Worm (Caenorhabditis elegans) whole organism, L2 larva: Measurements from ENCODE around the gene nhr-207.

ENCODE experiments used
- C34F6.9 ChIP-seq: fragments of 150-350 bp; optimal IDR thresholded peaks from 2 replicates; lab custom pipeline; 2014; ENCODE audit warnings: missing biosample characterization, missing genetic modification characterization
- F13H6.1 ChIP-seq: sonication (generic microtip); optimal IDR thresholded peaks from 2 replicates; lab custom pipeline; 2016; ENCODE audit warnings: missing genetic modification characterization, missing compliant biosample characterization
- R02D3.7 ChIP-seq: fragments of 150-350 bp; optimal IDR thresholded peaks from 2 replicates; lab custom pipeline; 2014; ENCODE audit warnings: missing biosample characterization, missing genetic modification characterization
- Y55F3AM.14 ChIP-seq: fragments of 200-800 bp; sonication (Bioruptor generic); optimal IDR thresholded peaks from 2 replicates; lab custom pipeline; 2018; ENCODE audit warnings: mild to moderate bottlenecking, missing genetic modification characterization, missing compliant biosample characterization
- alr-1 ChIP-seq: fragments of 150-350 bp; optimal IDR thresholded peaks from 2 replicates; lab custom pipeline; 2014; ENCODE audit warnings: missing biosample characterization, missing genetic modification characterization
- aly-2 ChIP-seq: fragments of 150-350 bp; optimal IDR thresholded peaks from 2 replicates; lab custom pipeline; 2014; ENCODE audit warnings: missing biosample characterization, missing genetic modification characterization
- ama-1 ChIP-seq: fragments of 150-350 bp; optimal IDR thresholded peaks from 2 replicates; lab custom pipeline; 2018; ENCODE audit warnings: inconsistent platforms
- crh-2 ChIP-seq: sonication (generic microtip); optimal IDR thresholded peaks from 2 replicates; lab custom pipeline; 2017; ENCODE audit warnings: missing biosample characterization, missing genetic modification characterization
- dmd-4 ChIP-seq: sonication (generic microtip); optimal IDR thresholded peaks from 2 replicates; lab custom pipeline; 2017; ENCODE audit warnings: missing biosample characterization, missing genetic modification characterization
- egl-27 ChIP-seq: sonication (generic microtip); optimal IDR thresholded peaks from 3 replicates; lab custom pipeline; 2017; ENCODE audit warnings: missing biosample characterization, missing genetic modification reagents, missing genetic modification characterization
- elt-1 ChIP-seq: fragments of 150-350 bp; optimal IDR thresholded peaks from 2 replicates; lab custom pipeline; 2014; ENCODE audit warnings: missing biosample characterization, missing genetic modification characterization
- elt-3 ChIP-seq: sonication (generic microtip); optimal IDR thresholded peaks from 2 replicates; lab custom pipeline; 2017; ENCODE audit warnings: missing biosample characterization, missing genetic modification characterization
- fos-1 ChIP-seq: fragments of 150-350 bp; optimal IDR thresholded peaks from 2 replicates; lab custom pipeline; 2014; ENCODE audit warnings: missing biosample characterization, missing genetic modification characterization
- gmeb-1 ChIP-seq: fragments of 150-350 bp; optimal IDR thresholded peaks from 2 replicates; lab custom pipeline; 2014; ENCODE audit warnings: missing biosample characterization, missing genetic modification characterization
- lin-11 ChIP-seq: fragments of 150-350 bp; sonication (generic microtip); optimal IDR thresholded peaks from 2 replicates; lab custom pipeline; 2014; ENCODE audit warnings: missing biosample characterization, missing genetic modification characterization, inconsistent platforms, mixed read lengths
- lin-13 ChIP-seq: fragments of 150-350 bp; optimal IDR thresholded peaks from 2 replicates; lab custom pipeline; 2014; ENCODE audit warnings: missing biosample characterization, missing genetic modification reagents, missing genetic modification characterization
- lin-39 ChIP-seq: fragments of 150-350 bp; optimal IDR thresholded peaks from 2 replicates; lab custom pipeline; 2014; ENCODE audit warnings: missing biosample characterization, missing genetic modification reagents, missing genetic modification characterization
- lsy-2 ChIP-seq, 2 experiments: fragments of 150-350 bp in 1 of 2; sonication (generic microtip) in 1 of 2; optimal IDR thresholded peaks; 2 replicates each; lab custom pipeline; 2014 to 2017; ENCODE audit warnings: missing biosample characterization in 2 of 2, missing genetic modification characterization in 2 of 2
- mab-5 ChIP-seq: fragments of 150-350 bp; optimal IDR thresholded peaks from 2 replicates; lab custom pipeline; 2014; ENCODE audit warnings: missing biosample characterization, missing genetic modification characterization
- mbf-1 ChIP-seq: sonication (generic microtip); optimal IDR thresholded peaks from 2 replicates; lab custom pipeline; 2017; ENCODE audit warnings: missing biosample characterization, missing genetic modification characterization
- mdl-1 ChIP-seq, 2 experiments: fragments of 150-350 bp in 1 of 2; sonication (generic microtip) in 1 of 2; optimal IDR thresholded peaks; 2 replicates each; lab custom pipeline; 2017; ENCODE audit warnings: missing biosample characterization in 2 of 2, missing genetic modification characterization in 2 of 2
- nhr-10 ChIP-seq: sonication (generic microtip); optimal IDR thresholded peaks from 2 replicates; lab custom pipeline; 2017; ENCODE audit warnings: missing biosample characterization, missing genetic modification characterization
- nhr-12 ChIP-seq: fragments of 150-350 bp; optimal IDR thresholded peaks from 2 replicates; lab custom pipeline; 2014; ENCODE audit warnings: missing biosample characterization, missing genetic modification characterization
- nhr-129 ChIP-seq: fragments of 150-350 bp; optimal IDR thresholded peaks from 2 replicates; lab custom pipeline; 2014; ENCODE audit warnings: missing biosample characterization, missing genetic modification characterization
- nhr-237 ChIP-seq: fragments of 150-350 bp; optimal IDR thresholded peaks from 2 replicates; lab custom pipeline; 2014; ENCODE audit warnings: missing biosample characterization, missing genetic modification characterization
- nhr-6 ChIP-seq: fragments of 150-350 bp; optimal IDR thresholded peaks from 2 replicates; lab custom pipeline; 2014; ENCODE audit warnings: missing biosample characterization, missing genetic modification characterization
- nhr-77 ChIP-seq: fragments of 150-350 bp; optimal IDR thresholded peaks from 2 replicates; lab custom pipeline; 2014; ENCODE audit warnings: missing biosample characterization, missing genetic modification characterization
- peb-1 ChIP-seq: fragments of 150-350 bp; optimal IDR thresholded peaks from 2 replicates; lab custom pipeline; 2014; ENCODE audit warnings: missing biosample characterization, missing genetic modification characterization
- sem-4 ChIP-seq: fragments of 150-350 bp; optimal IDR thresholded peaks from 2 replicates; lab custom pipeline; 2014; ENCODE audit warnings: missing biosample characterization, missing genetic modification reagents, missing genetic modification characterization
- sma-3 ChIP-seq: sonication (generic microtip); optimal IDR thresholded peaks from 2 replicates; lab custom pipeline; 2016; ENCODE audit warnings: missing genetic modification reagents, missing genetic modification characterization, missing compliant biosample characterization
- sma-9 ChIP-seq, 2 experiments: fragments of 150-350 bp in 1 of 2; sonication (generic microtip) in 1 of 2; optimal IDR thresholded peaks; 2 replicates each; lab custom pipeline; 2014 to 2016; ENCODE audit warnings: missing genetic modification characterization in 2 of 2, mild to moderate bottlenecking in 1 of 2, missing biosample characterization in 1 of 2, missing compliant biosample characterization in 1 of 2, missing genetic modification reagents in 1 of 2, moderate library complexity in 1 of 2
- unc-39 ChIP-seq: fragments of 150-350 bp; optimal IDR thresholded peaks from 2 replicates; lab custom pipeline; 2014; ENCODE audit warnings: missing biosample characterization, missing genetic modification characterization
- unc-55 ChIP-seq: fragments of 150-350 bp; sonication (generic microtip); optimal IDR thresholded peaks from 3 replicates; lab custom pipeline; 2014; ENCODE audit warnings: missing biosample characterization, missing genetic modification reagents, missing genetic modification characterization
- unc-62 ChIP-seq: fragments of 150-350 bp; optimal IDR thresholded peaks from 2 replicates; lab custom pipeline; 2014; ENCODE audit warnings: missing biosample characterization, missing genetic modification reagents, missing genetic modification characterization
- ztf-1 ChIP-seq: fragments of 200-800 bp; sonication (Bioruptor generic); conservative IDR thresholded peaks from 2 replicates; pipeline ENCODE4 v1.3.6; 2022; ENCODE audit warnings: missing genetic modification characterization, missing compliant biosample characterization
- ztf-11 ChIP-seq: sonication (generic microtip); optimal IDR thresholded peaks from 2 replicates; lab custom pipeline; 2017; ENCODE audit warnings: missing biosample characterization, missing genetic modification characterization

nhr-207 gene

DNA sequence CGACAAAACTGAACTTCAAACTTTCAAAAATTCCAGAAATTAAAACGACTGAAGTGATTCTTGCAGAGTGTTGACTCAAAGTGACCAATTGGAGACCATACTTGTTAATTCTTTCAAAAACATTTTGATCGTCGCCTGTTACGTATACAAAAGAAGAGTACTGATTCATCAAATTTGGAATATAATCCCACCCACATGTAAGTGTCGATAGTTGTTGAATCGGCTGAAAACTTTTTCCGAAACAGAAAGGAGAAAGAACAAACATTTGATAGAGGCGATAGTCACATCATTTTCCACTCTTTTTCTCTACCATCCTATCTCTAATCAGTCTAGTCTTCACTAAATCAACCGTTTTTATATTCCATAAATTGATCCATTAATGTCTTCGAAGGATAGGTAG is 8.0 kb downstream of the nhr-207 start, which contains the start of gene nhr-153:
Gene nhr-153 (plus strand): TSS at position 301 of the 400 bp plus-strand sequence.
- no peak for TF ChIP-seq nhr-10 (tag; lab: Kevin White, UChicago)
- no peak for TF ChIP-seq R02D3.7 (tag; lab: Kevin White, UChicago)
- no peak for TF ChIP-seq unc-39
- no peak for TF ChIP-seq nhr-237 (tag; lab: Kevin White, UChicago)
- no peak for TF ChIP-seq sma-3 (GFP tag; lab: Kevin White, UChicago)
- TF ChIP-seq ztf-1 (GFP tag; lab: Robert Waterston, UW): no peak
- TF ChIP-seq ama-1 (lab: Kevin White, UChicago): no peak

DNA sequence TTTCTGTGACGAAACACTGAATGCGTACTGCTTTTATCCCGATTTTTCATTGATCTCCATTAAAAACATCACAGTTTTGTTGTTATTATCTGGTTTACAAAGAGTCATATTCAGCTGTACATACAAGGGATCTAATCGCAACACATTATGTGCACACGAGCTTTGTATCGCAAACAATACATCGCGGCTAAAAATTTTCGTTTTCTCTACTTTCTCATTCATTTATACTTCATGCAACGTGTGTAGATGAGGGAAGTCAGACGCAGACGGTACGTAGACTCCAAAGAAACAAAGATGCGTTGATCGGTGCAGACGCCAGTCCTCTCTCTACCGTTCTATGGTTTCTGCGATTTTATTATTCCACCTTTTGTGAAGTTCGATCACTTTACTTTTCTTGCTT is 10.9 kb downstream of the nhr-207 start, which contains the start of gene nhr-136:
Gene nhr-136 (plus strand): TSS at position 301 of the 400 bp plus-strand sequence.
- TF ChIP-seq mab-5 (no peak), nhr-129 (tag; lab: Kevin White, UChicago) (peak; percentile 21), nhr-10 (tag; lab: Kevin White, UChicago) (no peak)

DNA sequence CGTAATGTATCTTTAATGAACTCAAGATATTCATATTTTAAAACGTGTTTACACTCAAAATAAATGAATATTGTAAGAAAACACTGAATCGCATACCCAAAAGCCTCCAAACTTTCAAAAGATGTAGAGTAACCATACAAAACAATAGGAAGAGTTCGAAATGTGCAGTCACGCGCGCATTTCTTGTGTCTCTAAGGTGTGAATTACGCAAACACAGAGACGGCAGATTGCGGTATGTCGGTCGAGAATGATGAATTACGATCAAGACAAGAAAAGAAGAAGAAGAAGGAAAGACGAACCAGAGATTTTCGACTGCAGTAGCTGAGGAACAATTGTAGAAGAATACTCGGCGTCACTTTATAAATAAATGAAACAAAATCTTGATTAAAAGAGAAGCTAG is 15.5 kb downstream of the nhr-207 start, which contains the start of gene lhpp-1:
Gene lhpp-1 (minus strand): TSS at position 354 of the 400 bp plus-strand sequence.
- TF ChIP-seq aly-2 (tag; lab: Kevin White, UChicago): no peak
- TF ChIP-seq ama-1 (lab: Kevin White, UChicago): no peak
- TF ChIP-seq unc-39: no peak
- TF ChIP-seq nhr-129 (tag; lab: Kevin White, UChicago): peak; percentile 50
- peak; percentile 29 for TF ChIP-seq unc-55 (GFP tag; lab: Kevin White, UChicago)

DNA sequence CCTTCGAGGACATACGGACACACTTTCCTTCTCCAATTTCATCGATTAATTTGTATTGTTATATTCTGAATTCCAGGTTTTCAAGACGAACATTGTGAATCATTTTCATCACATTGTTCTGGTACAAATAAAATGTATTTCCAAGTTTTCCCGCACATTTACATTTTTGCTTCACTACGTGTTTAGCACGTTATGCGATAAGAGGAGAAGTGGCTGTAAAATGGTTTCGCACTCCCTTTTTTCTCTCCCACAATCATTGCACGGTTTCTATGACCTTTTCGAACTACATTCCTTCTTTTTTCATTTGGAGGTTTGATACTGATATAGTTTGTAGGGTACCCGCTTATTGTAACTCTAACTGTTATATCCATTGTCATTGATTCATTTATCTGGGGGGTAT is 17.8 kb downstream of the nhr-207 start:
- TF ChIP-seq fos-1 (tag; lab: Kevin White, UChicago): peak; percentile 64
- TF ChIP-seq elt-1 (tag; lab: Kevin White, UChicago): no peak

DNA sequence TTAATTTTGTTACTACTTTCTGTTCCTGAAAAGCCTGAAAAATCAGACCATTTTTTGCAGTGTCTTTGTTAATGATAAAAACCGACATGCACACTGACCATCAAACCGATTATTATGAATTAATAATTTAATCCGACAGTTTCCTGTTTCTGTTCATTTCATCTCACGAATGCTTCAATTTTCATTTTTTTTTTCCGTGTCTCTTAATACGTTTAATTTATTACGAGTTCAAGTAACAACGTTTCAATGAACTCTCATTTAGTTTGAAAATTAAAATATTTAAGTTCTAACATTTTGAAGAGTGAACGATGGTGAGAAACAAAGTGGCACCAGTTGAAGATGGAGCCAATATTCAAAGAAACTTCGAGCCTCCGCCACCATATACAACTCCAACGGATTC is 18.7 kb downstream of the nhr-207 start, which contains the start of gene spin-1:
Gene spin-1 (plus strand): TSS at position 301 of the 400 bp plus-strand sequence.
- TF ChIP-seq peb-1: no peak
- TF ChIP-seq sem-4 (tag; lab: Kevin White, UChicago): no peak
- TF ChIP-seq mab-5: no peak
- TF ChIP-seq R02D3.7 (tag; lab: Kevin White, UChicago): no peak
- TF ChIP-seq dmd-4 (tag; lab: Kevin White, UChicago): no peak
- TF ChIP-seq elt-3: no peak
- no peak for TF ChIP-seq nhr-12 (tag; lab: Kevin White, UChicago)
- no peak for TF ChIP-seq C34F6.9
- TF ChIP-seq alr-1 (tag; lab: Kevin White, UChicago): no peak
- TF ChIP-seq gmeb-1: no peak
- TF ChIP-seq crh-2 (tag; lab: Kevin White, UChicago): no peak
- TF ChIP-seq unc-39: no peak
- TF ChIP-seq nhr-10 (tag; lab: Kevin White, UChicago): no peak

DNA sequence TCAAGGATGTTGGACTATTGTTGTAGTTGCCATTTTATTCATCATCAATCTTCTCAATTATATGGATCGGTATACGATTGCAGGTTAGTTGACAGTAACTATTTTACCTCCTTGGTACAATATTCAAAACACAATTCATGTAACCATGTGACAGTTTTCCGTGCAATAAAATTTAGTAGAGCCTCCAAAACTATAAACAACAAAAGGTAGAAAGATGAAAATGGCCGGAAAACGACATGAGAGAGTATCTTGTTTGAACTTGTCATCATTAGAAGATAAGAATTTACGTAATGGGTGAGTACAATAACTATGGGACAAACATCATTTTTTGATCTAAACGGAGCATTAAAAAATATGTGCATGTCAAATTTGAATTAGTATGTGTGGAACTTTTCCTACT is 19.2 kb downstream of the nhr-207 start:
- TF ChIP-seq nhr-129 (tag; lab: Kevin White, UChicago): no peak
- no peak for TF ChIP-seq Y55F3AM.14 (GFP tag; lab: Kevin White, UChicago)
- TF ChIP-seq nhr-10 (tag; lab: Kevin White, UChicago): no peak
- no peak for TF ChIP-seq unc-62 (GFP tag; lab: Kevin White, UChicago)
- TF ChIP-seq sma-9 (GFP tag; optimal IDR thresholded peaks at IDR 0.05; lab: Kevin White, UChicago): peak; percentile 20
- no peak for TF ChIP-seq sma-9 (tag; optimal IDR thresholded peaks at IDR 0.05; lab: Kevin White, UChicago)
- TF ChIP-seq, all 48 proteins: peak for 1

DNA sequence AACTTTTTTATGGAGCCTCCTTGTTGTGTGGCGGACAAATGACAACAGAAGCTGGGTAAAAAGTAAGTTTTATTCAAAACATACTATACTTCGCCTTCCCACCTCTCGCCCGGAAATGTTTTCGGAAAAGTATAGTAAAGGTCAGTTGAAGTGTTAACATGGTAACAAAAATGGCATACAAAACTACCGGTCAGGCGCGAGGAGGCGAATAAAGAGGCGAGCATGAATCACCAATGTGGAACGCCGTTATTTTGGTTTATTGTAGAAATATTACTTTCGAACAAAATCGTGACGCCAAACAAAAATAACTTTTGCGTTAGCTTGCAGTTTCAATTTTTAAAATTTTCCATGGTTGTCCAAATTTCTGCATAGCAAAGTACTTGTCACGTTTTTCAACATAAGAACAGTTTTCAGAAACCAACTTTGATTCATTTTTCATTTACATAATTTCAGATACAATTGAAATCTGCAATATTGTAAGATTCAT is 21.7 kb downstream of the nhr-207 start, which contains the start of gene C13C4.8:
Gene C13C4.8 (plus strand): TSS at position 437 of the 487 bp plus-strand sequence.
- TF ChIP-seq Y55F3AM.14 (GFP tag; lab: Kevin White, UChicago): no peak
- TF ChIP-seq mdl-1 (tag; optimal IDR thresholded peaks at IDR 0.05; lab: Kevin White, UChicago): no peak
- no peak for TF ChIP-seq elt-1 (tag; lab: Kevin White, UChicago)
- no peak for TF ChIP-seq ztf-11 (tag; lab: Kevin White, UChicago)
- TF ChIP-seq alr-1 (tag; lab: Kevin White, UChicago): no peak
- no peak for TF ChIP-seq lin-39 (tag; lab: Kevin White, UChicago)
- no peak for TF ChIP-seq unc-55 (GFP tag; lab: Kevin White, UChicago)
- no peak for TF ChIP-seq F13H6.1
- no peak for TF ChIP-seq lin-13
- TF ChIP-seq sem-4 (tag; lab: Kevin White, UChicago): no peak
- no peak for TF ChIP-seq nhr-77 (tag; lab: Kevin White, UChicago)
- TF ChIP-seq aly-2 (tag; lab: Kevin White, UChicago): no peak
- TF ChIP-seq lsy-2 (tag; optimal IDR thresholded peaks at IDR 0.05; lab: Kevin White, UChicago): no peak
- no peak for TF ChIP-seq nhr-129 (tag; lab: Kevin White, UChicago)
- TF ChIP-seq mbf-1: no peak
- no peak for TF ChIP-seq nhr-6 (tag; lab: Kevin White, UChicago)
- TF ChIP-seq egl-27 (tag; lab: Kevin White, UChicago): no peak
- no peak for TF ChIP-seq lin-11 (tag; lab: Kevin White, UChicago)
- no peak for TF ChIP-seq sma-9 (GFP tag; optimal IDR thresholded peaks at IDR 0.05; lab: Kevin White, UChicago)
- TF ChIP-seq sma-9 (tag; optimal IDR thresholded peaks at IDR 0.05; lab: Kevin White, UChicago): no peak
